Worm (Caenorhabditis elegans) whole organism, late embryonic: Measurements from ENCODE around the gene C25E10.13.

Source experiments
- C08G9.2 ChIP-seq: sonication (generic microtip); optimal IDR thresholded peaks from 2 replicates; lab custom pipeline; 2016; ENCODE audit warnings: mild to moderate bottlenecking, missing genetic modification characterization, moderate library complexity, missing compliant biosample characterization
- C38D4.7 ChIP-seq: fragments of 200-800 bp; sonication (Bioruptor generic); optimal IDR thresholded peaks from 2 replicates; lab custom pipeline; 2018; ENCODE audit warnings: mild to moderate bottlenecking, missing genetic modification characterization, moderate library complexity, missing compliant biosample characterization
- F13H6.1 ChIP-seq: sonication (generic microtip); optimal IDR thresholded peaks from 2 replicates; lab custom pipeline; 2016; ENCODE audit warnings: missing genetic modification characterization, missing compliant biosample characterization
- K09A11.1 ChIP-seq: sonication (generic microtip); optimal IDR thresholded peaks from 2 replicates; lab custom pipeline; 2017; ENCODE audit warnings: antibody characterized with exemption, mild to moderate bottlenecking, missing genetic modification characterization, missing compliant biosample characterization; ENCODE audit not compliant: insufficient read depth
- ama-1 ChIP-seq: fragments of 150-350 bp; optimal IDR thresholded peaks from 2 replicates; lab custom pipeline; 2014
- ceh-2 ChIP-seq: sonication (generic microtip); optimal IDR thresholded peaks from 2 replicates; lab custom pipeline; 2016; ENCODE audit warnings: missing genotype, missing genetic modification characterization, missing compliant biosample characterization
- ceh-24 ChIP-seq: sonication (generic microtip); optimal IDR thresholded peaks from 2 replicates; lab custom pipeline; 2016; ENCODE audit warnings: mild to moderate bottlenecking, missing genetic modification characterization, missing compliant biosample characterization
- ceh-31 ChIP-seq: sonication (generic microtip); optimal IDR thresholded peaks from 2 replicates; lab custom pipeline; 2016; ENCODE audit warnings: missing genetic modification characterization, missing compliant biosample characterization
- ceh-34 ChIP-seq: sonication (generic microtip); optimal IDR thresholded peaks from 2 replicates; lab custom pipeline; 2016; ENCODE audit warnings: mild to moderate bottlenecking, missing genetic modification characterization, missing compliant biosample characterization
- ceh-48 ChIP-seq: sonication (generic microtip); optimal IDR thresholded peaks from 2 replicates; lab custom pipeline; 2016; ENCODE audit warnings: missing genetic modification characterization, inconsistent platforms, missing compliant biosample characterization
- ceh-6 ChIP-seq: fragments of 200-800 bp; sonication (Bioruptor generic); optimal IDR thresholded peaks from 2 replicates; lab custom pipeline; 2018; ENCODE audit warnings: mild to moderate bottlenecking, missing genetic modification characterization, missing compliant biosample characterization
- ceh-9 ChIP-seq: sonication (generic microtip); optimal IDR thresholded peaks from 2 replicates; lab custom pipeline; 2016; ENCODE audit warnings: mild to moderate bottlenecking, missing genetic modification characterization, inconsistent platforms, missing compliant biosample characterization
- che-1 ChIP-seq: sonication (generic microtip); optimal IDR thresholded peaks from 2 replicates; lab custom pipeline; 2016; ENCODE audit warnings: mild to moderate bottlenecking, missing genetic modification characterization, missing compliant biosample characterization
- dmd-4 ChIP-seq: sonication (generic microtip); optimal IDR thresholded peaks from 2 replicates; lab custom pipeline; 2016; ENCODE audit warnings: borderline replicate concordance, missing genetic modification characterization, missing compliant biosample characterization
- fax-1 ChIP-seq: sonication (generic microtip); optimal IDR thresholded peaks from 2 replicates; lab custom pipeline; 2016; ENCODE audit warnings: missing genotype, missing genetic modification characterization, missing compliant biosample characterization
- fkh-10 ChIP-seq: fragments of 150-350 bp; optimal IDR thresholded peaks from 2 replicates; lab custom pipeline; 2014; ENCODE audit warnings: missing biosample characterization, missing genetic modification reagents, missing genetic modification characterization
- fkh-6 ChIP-seq: sonication (generic microtip); optimal IDR thresholded peaks from 2 replicates; lab custom pipeline; 2016; ENCODE audit warnings: missing genetic modification characterization, missing compliant biosample characterization
- hlh-13 ChIP-seq: fragments of 200-800 bp; sonication (Bioruptor generic); optimal IDR thresholded peaks from 2 replicates; lab custom pipeline; 2018; ENCODE audit warnings: mild to moderate bottlenecking, missing genetic modification characterization, missing compliant biosample characterization
- hlh-30 ChIP-seq: sonication (generic microtip); optimal IDR thresholded peaks from 2 replicates; lab custom pipeline; 2017; ENCODE audit warnings: antibody characterized with exemption, missing genetic modification characterization, missing compliant biosample characterization; ENCODE audit not compliant: insufficient read depth
- hlh-6 ChIP-seq: sonication (generic microtip); optimal IDR thresholded peaks from 2 replicates; lab custom pipeline; 2016; ENCODE audit warnings: missing genotype, missing genetic modification characterization, missing compliant biosample characterization
- hlh-8 ChIP-seq: sonication (generic microtip); optimal IDR thresholded peaks from 2 replicates; lab custom pipeline; 2016; ENCODE audit warnings: missing genotype, missing genetic modification characterization, missing compliant biosample characterization
- lim-6 ChIP-seq: sonication (generic microtip); optimal IDR thresholded peaks from 2 replicates; lab custom pipeline; 2016; ENCODE audit warnings: missing genetic modification characterization, missing compliant biosample characterization
- lin-11 ChIP-seq: fragments of 200-800 bp; sonication (Bioruptor generic); optimal IDR thresholded peaks from 2 replicates; lab custom pipeline; 2018; ENCODE audit warnings: mild to moderate bottlenecking, missing genetic modification characterization, missing compliant biosample characterization
- madf-2 ChIP-seq: sonication (generic microtip); optimal IDR thresholded peaks from 2 replicates; lab custom pipeline; 2017; ENCODE audit warnings: missing genetic modification characterization, missing compliant biosample characterization
- nfya-1 ChIP-seq: sonication (generic microtip); optimal IDR thresholded peaks from 2 replicates; lab custom pipeline; 2017; ENCODE audit warnings: missing genetic modification characterization, mild to moderate bottlenecking, missing compliant biosample characterization, antibody characterized with exemption, moderate library complexity
- nhr-11 ChIP-seq: fragments of 150-350 bp; optimal IDR thresholded peaks from 2 replicates; lab custom pipeline; 2014; ENCODE audit warnings: missing biosample characterization, missing genetic modification characterization
- nhr-232 ChIP-seq: sonication (generic microtip); optimal IDR thresholded peaks from 2 replicates; lab custom pipeline; 2016; ENCODE audit warnings: missing genetic modification characterization, missing compliant biosample characterization
- odd-2 ChIP-seq: sonication (generic microtip); optimal IDR thresholded peaks from 2 replicates; lab custom pipeline; 2017; ENCODE audit warnings: antibody characterized with exemption, mild to moderate bottlenecking, missing genetic modification characterization, missing compliant biosample characterization
- pat-9 ChIP-seq: fragments of 200-800 bp; sonication (Bioruptor generic); optimal IDR thresholded peaks from 2 replicates; lab custom pipeline; 2018; ENCODE audit warnings: mild to moderate bottlenecking, missing genetic modification characterization, moderate library complexity, missing compliant biosample characterization
- pax-1 ChIP-seq: fragments of 150-350 bp; optimal IDR thresholded peaks from 2 replicates; lab custom pipeline; 2014; ENCODE audit warnings: missing biosample characterization, missing genetic modification characterization
- pha-2 ChIP-seq: sonication (generic microtip); optimal IDR thresholded peaks from 2 replicates; lab custom pipeline; 2017; ENCODE audit warnings: mild to moderate bottlenecking, missing genetic modification characterization, missing compliant biosample characterization
- pqm-1 ChIP-seq: sonication (generic microtip); optimal IDR thresholded peaks from 2 replicates; lab custom pipeline; 2016; ENCODE audit warnings: missing genetic modification characterization, missing compliant biosample characterization
- pros-1 ChIP-seq: fragments of 150-350 bp; optimal IDR thresholded peaks from 2 replicates; lab custom pipeline; 2014; ENCODE audit warnings: missing biosample characterization, missing genetic modification reagents, missing genetic modification characterization
- ref-2 ChIP-seq: sonication (generic microtip); optimal IDR thresholded peaks from 2 replicates; lab custom pipeline; 2016; ENCODE audit warnings: missing genetic modification characterization, missing compliant biosample characterization
- syd-9 ChIP-seq: sonication (generic microtip); optimal IDR thresholded peaks from 2 replicates; lab custom pipeline; 2016; ENCODE audit warnings: mild to moderate bottlenecking, missing genetic modification characterization, moderate library complexity, missing compliant biosample characterization
- tbx-7 ChIP-seq: sonication (generic microtip); optimal IDR thresholded peaks from 2 replicates; lab custom pipeline; 2016; ENCODE audit warnings: missing genotype, missing genetic modification characterization, missing compliant biosample characterization
- unc-3 ChIP-seq, 2 experiments: fragments of 200-800 bp in 1 of 2; sonication (Bioruptor generic) in 1 of 2; sonication (generic microtip) in 1 of 2; conservative IDR thresholded peaks in 1 of 2; optimal IDR thresholded peaks in 1 of 2; 2 replicates each; pipeline versions ENCODE4 v1.3.6 to Lab custom; 2016 to 2022; ENCODE audit warnings: missing compliant biosample characterization in 2 of 2, missing genetic modification characterization in 2 of 2, missing genetic modification reagents in 1 of 2
- unc-42 ChIP-seq: sonication (generic microtip); optimal IDR thresholded peaks from 2 replicates; lab custom pipeline; 2016; ENCODE audit warnings: missing genotype, missing genetic modification characterization, missing compliant biosample characterization
- unc-55 ChIP-seq: sonication (generic microtip); optimal IDR thresholded peaks from 2 replicates; lab custom pipeline; 2017; ENCODE audit warnings: missing biosample characterization, missing genetic modification reagents, missing genetic modification characterization
- zip-5 ChIP-seq: sonication (generic microtip); optimal IDR thresholded peaks from 2 replicates; lab custom pipeline; 2016; ENCODE audit warnings: missing genetic modification characterization, missing compliant biosample characterization

The C25E10.13 gene

ce11 chrV:9054771-9055170, 4.8 kb upstream of the C25E10.13 start, which contains the start of gene swm-1:
Gene swm-1, minus strand, starts transcription at chrV:9054871.
- TF ChIP-seq hlh-30 (tag; lab: Kevin White, UChicago) (no peak), lim-6 (tag; lab: Kevin White, UChicago) (no peak), hlh-13 (no peak), madf-2 (no peak), pax-1 (no peak), nhr-11 (no peak), C08G9.2 (tag; lab: Kevin White, UChicago) (no peak), ceh-6 (GFP tag; lab: Kevin White, UChicago) (no peak), odd-2 (tag; lab: Kevin White, UChicago) (no peak), fax-1 (tag; lab: Kevin White, UChicago) (no peak), pha-2 (tag; lab: Kevin White, UChicago) (no peak), ceh-31 (tag; lab: Kevin White, UChicago) (no peak), ceh-34 (no peak), unc-3 (GFP tag; conservative IDR thresholded peaks at IDR 0.05; lab: Robert Waterston, UW) (no peak), unc-3 (tag; optimal IDR thresholded peaks at IDR 0.05; lab: Kevin White, UChicago) (no peak)

ce11 chrV:9055644-9056043, 3.9 kb upstream of the C25E10.13 start:
- TF ChIP-seq zip-5 (tag; lab: Kevin White, UChicago) (no peak), hlh-6 (tag; lab: Kevin White, UChicago) (no peak), syd-9 (tag; lab: Kevin White, UChicago) (no peak), fkh-10 (GFP tag; lab: Kevin White, UChicago) (no peak), hlh-30 (tag; lab: Kevin White, UChicago) (no peak), ceh-24 (no peak), lin-11 (tag; lab: Kevin White, UChicago) (no peak), dmd-4 (no peak), ceh-2 (no peak), ceh-6 (GFP tag; lab: Kevin White, UChicago) (no peak), F13H6.1 (no peak), ref-2 (tag; lab: Kevin White, UChicago) (no peak), ceh-31 (tag; lab: Kevin White, UChicago) (no peak), K09A11.1 (tag; lab: Kevin White, UChicago) (no peak), nhr-232 (no peak), nhr-11 (no peak), ceh-48 (no peak)
- TF ChIP-seq, all 69 proteins: peak for 0

- TF ChIP-seq pat-9, result no peak
- TF ChIP-seq ceh-48, result no peak
- no peak for TF ChIP-seq nhr-11
- TF ChIP-seq ceh-24, result no peak
- no peak for TF ChIP-seq che-1 (tag; lab: Kevin White, UChicago)
- no peak for TF ChIP-seq lim-6 (tag; lab: Kevin White, UChicago)
- no peak for TF ChIP-seq ref-2 (tag; lab: Kevin White, UChicago)
- no peak for TF ChIP-seq pqm-1
- no peak for TF ChIP-seq C38D4.7 (GFP tag; lab: Kevin White, UChicago)
- no peak for TF ChIP-seq ceh-31 (tag; lab: Kevin White, UChicago)
- no peak for TF ChIP-seq hlh-8
- TF ChIP-seq ceh-6 (GFP tag; lab: Kevin White, UChicago), result no peak
Measured at ce11 chrV:9056253-9056652, 3.3 kb upstream of the C25E10.13 start, which contains the start of gene C25E10.10. Gene C25E10.10, minus strand, starts transcription at chrV:9056353.

ce11 chrV:9058627-9059026, 896 bp upstream of the C25E10.13 start, which contains the start of gene C25E10.11:
Gene C25E10.11, minus strand, starts transcription at chrV:9058727.
- TF ChIP-seq pros-1 (no peak), nhr-232 (no peak), C08G9.2 (tag; lab: Kevin White, UChicago) (no peak), unc-55 (GFP tag; lab: Kevin White, UChicago) (no peak)

ce11 chrV:9062341-9062740, 2.8 kb downstream of the C25E10.13 start, which contains the start of gene C25E10.12:
Gene C25E10.12, minus strand, starts transcription at chrV:9062441.
- TF ChIP-seq nfya-1 (tag; lab: Kevin White, UChicago) (no peak), fkh-10 (GFP tag; lab: Kevin White, UChicago) (no peak), lin-11 (tag; lab: Kevin White, UChicago) (no peak), tbx-7 (tag; lab: Kevin White, UChicago) (no peak), fkh-6 (tag; lab: Kevin White, UChicago) (no peak), unc-42 (no peak), ama-1 (lab: Kevin White, UChicago) (no peak), ceh-9 (tag; lab: Kevin White, UChicago) (no peak), ceh-48 (no peak)
